Worm (Caenorhabditis elegans): ENCODE results near the gene F09G8.7.

DNA sequence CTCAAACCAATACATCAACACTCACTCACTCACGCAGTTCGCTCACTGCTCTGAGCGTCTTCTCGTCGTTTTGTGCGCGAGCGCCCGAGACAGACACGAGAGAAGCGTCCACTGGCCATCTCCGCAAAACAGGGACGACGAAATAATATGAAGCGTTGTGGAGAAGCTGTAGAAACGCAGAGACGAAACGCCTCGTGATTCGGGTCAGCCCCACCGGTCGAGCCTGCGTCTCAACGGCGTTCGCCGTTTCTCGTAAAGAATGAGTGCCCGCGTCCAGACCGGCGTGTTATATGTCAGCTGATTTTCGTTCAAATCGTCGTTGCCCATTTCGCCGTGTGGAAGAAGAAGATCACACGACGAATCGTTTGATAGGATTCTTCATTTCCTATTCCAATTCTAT is 40.6 kb downstream of the F09G8.7 start, which contains the start of gene fbxl-1:
- no peak for TF ChIP-seq tbx-7 (tag; optimal IDR thresholded peaks at IDR 0.05)
- TF ChIP-seq nhr-11 (tag; optimal IDR thresholded peaks at IDR 0.05): no peak
- TF ChIP-seq hlh-6 (tag; optimal IDR thresholded peaks at IDR 0.05): no peak
